Worm (Caenorhabditis elegans) whole organism, L1 larva: Measurements from ENCODE around the gene ZK616.65.

ENCODE experiments used
- ama-1 ChIP-seq: fragments of 150-350 bp; optimal IDR thresholded peaks from 2 replicates; lab custom pipeline; 2014
- dsc-1 ChIP-seq: sonication (generic microtip); optimal IDR thresholded peaks from 2 replicates; lab custom pipeline; 2016; ENCODE audit warnings: mild to moderate bottlenecking, missing genetic modification characterization, missing compliant biosample characterization
- egl-27 ChIP-seq, 2 experiments: fragments of 150-350 bp in 1 of 2; sonication (generic microtip); optimal IDR thresholded peaks; 3 replicates each; lab custom pipeline; 2017 to 2018; ENCODE audit warnings: missing biosample characterization in 2 of 2, missing genetic modification characterization in 2 of 2, missing genetic modification reagents in 2 of 2
- skn-1 ChIP-seq: fragments of 150-350 bp; optimal IDR thresholded peaks from 2 replicates; lab custom pipeline; 2014; ENCODE audit warnings: missing biosample characterization, missing genetic modification characterization

ce11 chrIV:5438705-5439104 is 27.7 kb upstream of the ZK616.65 start, which contains the start of gene mgl-3:
- no peak for TF ChIP-seq dsc-1 (tag; lab: Kevin White, UChicago)
- no peak for TF ChIP-seq skn-1
- no peak for TF ChIP-seq egl-27 (tag; optimal IDR thresholded peaks at IDR 0.05; lab: Kevin White, UChicago)
- no peak for TF ChIP-seq ama-1 (lab: Kevin White, UChicago)
